Fruit fly (Drosophila melanogaster): ENCODE measurements around the gene Pdha.

Pdha gene

dm6 chrX:4702804-4703414, 825 bp downstream of the Pdha start (continued):
- TF ChIP-seq CG8359 (GFP tag; optimal IDR thresholded peaks at IDR 0.05; ENCODE audit: borderline replicate concordance) (no peak), CG17912 (GFP tag; optimal IDR thresholded peaks at IDR 0.05) (peak; percentile 15), HmgD (GFP tag; optimal IDR thresholded peaks at IDR 0.05) (no peak), Vsx1 (GFP tag; optimal IDR thresholded peaks at IDR 0.05) (peak; percentile 45), dm (GFP tag; optimal IDR thresholded peaks at IDR 0.05) (no peak), Hr39 (optimal IDR thresholded peaks at IDR 0.05) (no peak), en (GFP tag; optimal IDR thresholded peaks at IDR 0.05) (no peak), CG11695 (GFP tag; IDR thresholded peaks at IDR 0.05) (no peak), CG4360 (GFP tag; IDR thresholded peaks at IDR 0.05) (no peak), bab2 (GFP tag; optimal IDR thresholded peaks at IDR 0.05) (no peak), CG7987 (GFP tag; optimal IDR thresholded peaks at IDR 0.05) (peak; percentile 86), B-H1 (GFP tag; IDR thresholded peaks at IDR 0.05) (no peak), CG2129 (GFP tag; IDR thresholded peaks at IDR 0.05; ENCODE audit: partially characterized antibody) (no peak), CG18619 (GFP tag; optimal IDR thresholded peaks at IDR 0.05) (no peak), MESR4 (GFP tag; optimal IDR thresholded peaks at IDR 0.05) (no peak), Fer3 (tag; optimal IDR thresholded peaks at IDR 0.05) (no peak), psq (GFP tag; optimal IDR thresholded peaks at IDR 0.05) (peak; percentile 76), CG32772 (GFP tag; IDR thresholded peaks at IDR 0.05) (no peak), chinmo (GFP tag; IDR thresholded peaks at IDR 0.05; ENCODE audit: partially characterized antibody) (0 out of 4 replicates have a peak, but pooled peaks have one; percentile 41), CG10431 (GFP tag; optimal IDR thresholded peaks at IDR 0.05) (no peak), CG18011 (GFP tag; optimal IDR thresholded peaks at IDR 0.05) (no peak), nau (GFP tag; optimal IDR thresholded peaks at IDR 0.05) (no peak), CG34422 (GFP tag; IDR thresholded peaks at IDR 0.05) (no peak; the same call in 2 of the 3 replicates), CG31365 (tag; optimal IDR thresholded peaks at IDR 0.05) (no peak), fd3F (GFP tag; optimal IDR thresholded peaks at IDR 0.05) (no peak), CG3995 (GFP tag; optimal IDR thresholded peaks at IDR 0.05) (peak; percentile 66), CG8765 (GFP tag; IDR thresholded peaks at IDR 0.05) (no peak), Oaz (GFP tag; IDR thresholded peaks at IDR 0.05) (no peak), gsb-n (tag; optimal IDR thresholded peaks at IDR 0.05) (no peak), CG2875 (GFP tag; optimal IDR thresholded peaks at IDR 0.05) (no peak), exex (tag; optimal IDR thresholded peaks at IDR 0.05) (peak; percentile 39), cg (GFP tag; optimal IDR thresholded peaks at IDR 0.05) (peak; percentile 55), CG4282 (GFP tag; optimal IDR thresholded peaks at IDR 0.05) (no peak), ap (GFP tag; IDR thresholded peaks at IDR 0.05) (no peak), CG34376 (GFP tag; optimal IDR thresholded peaks at IDR 0.05) (peak; percentile 58), lab (GFP tag; optimal IDR thresholded peaks at IDR 0.05) (no peak), ash1 (GFP tag; optimal IDR thresholded peaks at IDR 0.05) (no peak), kay (GFP tag; optimal IDR thresholded peaks at IDR 0.05) (no peak), bowl (GFP tag; IDR thresholded peaks at IDR 0.05) (no peak), CG6791 (GFP tag; IDR thresholded peaks at IDR 0.05; ENCODE audit: partially characterized antibody) (0 out of 3 replicates have a peak, but pooled peaks have one; percentile 13), crc (GFP tag; optimal IDR thresholded peaks at IDR 0.05) (no peak), wor (GFP tag; IDR thresholded peaks at IDR 0.05) (no peak), Dref (GFP tag; IDR thresholded peaks at IDR 0.05) (no peak), CG11560 (tag; IDR thresholded peaks at IDR 0.05) (no peak), CG10274 (GFP tag; optimal IDR thresholded peaks at IDR 0.05) (no peak), zfh2 (GFP tag; optimal IDR thresholded peaks at IDR 0.05) (no peak), ham (GFP tag; IDR thresholded peaks at IDR 0.05) (no peak), danr (GFP tag; IDR thresholded peaks at IDR 0.05) (no peak), Mes4 (GFP tag; optimal IDR thresholded peaks at IDR 0.05) (no peak), org-1 (GFP tag; optimal IDR thresholded peaks at IDR 0.05) (no peak), B-H2 (GFP tag; optimal IDR thresholded peaks at IDR 0.05) (no peak)
